Fruit fly (Drosophila melanogaster) whole organism, pupa: ENCODE measurements around the gene RpS13.

Experiments
- CG10348 ChIP-seq: fragments of 200-800 bp; sonication (Bioruptor generic); IDR thresholded peaks from 2 replicates; pipeline ENCODE4 v1.3.6; 2022; ENCODE audit warnings: missing biosample characterization, missing genetic modification characterization
- CG12605 ChIP-seq: fragments of 200-800 bp; sonication (Bioruptor generic); IDR thresholded peaks from 2 replicates; pipeline ENCODE4 v1.3.6; 2022; ENCODE audit warnings: missing biosample characterization, missing genetic modification characterization
- CG13204 ChIP-seq: fragments of 200-800 bp; sonication (Bioruptor generic); optimal IDR thresholded peaks from 2 replicates; lab custom pipeline; 2018; ENCODE audit warnings: missing biosample characterization, mild to moderate bottlenecking, missing genetic modification characterization, moderate library complexity
- CG14655 ChIP-seq: fragments of 200-800 bp; sonication (Bioruptor generic); optimal IDR thresholded peaks from 3 replicates; lab custom pipeline; 2017; ENCODE audit warnings: mild to moderate bottlenecking, missing biosample characterization, missing genetic modification reagents, missing genetic modification characterization
- CG15710 ChIP-seq: fragments of 200-800 bp; sonication (Bioruptor generic); optimal IDR thresholded peaks from 2 replicates; lab custom pipeline; 2018; ENCODE audit warnings: missing biosample characterization, mild to moderate bottlenecking, missing genetic modification characterization, moderate library complexity
- CG17806 ChIP-seq: fragments of 200-800 bp; sonication (Bioruptor generic); optimal IDR thresholded peaks from 2 replicates; lab custom pipeline; 2018; ENCODE audit warnings: missing biosample characterization, mild to moderate bottlenecking, missing genetic modification characterization, moderate library complexity
- CG32121 ChIP-seq: fragments of 200-800 bp; sonication (Bioruptor generic); IDR thresholded peaks from 2 replicates; pipeline ENCODE4 v1.3.6; 2022; ENCODE audit warnings: missing biosample characterization, missing genetic modification characterization
- CG34367 ChIP-seq: fragments of 200-800 bp; sonication (Bioruptor generic); optimal IDR thresholded peaks from 2 replicates; lab custom pipeline; 2018; ENCODE audit warnings: missing biosample characterization, mild to moderate bottlenecking, missing genetic modification characterization
- CG4496 ChIP-seq: fragments of 200-800 bp; sonication (Bioruptor generic); IDR thresholded peaks from 3 replicates; pipeline ENCODE4 v1.3.6; 2022; ENCODE audit warnings: missing biosample characterization, missing genetic modification characterization
- CG8159 ChIP-seq: fragments of 200-800 bp; sonication (Bioruptor generic); optimal IDR thresholded peaks from 3 replicates; lab custom pipeline; 2018; ENCODE audit warnings: missing biosample characterization, mild to moderate bottlenecking, missing genetic modification characterization, moderate library complexity
- CG8301 ChIP-seq: fragments of 200-800 bp; sonication (Bioruptor generic); optimal IDR thresholded peaks from 2 replicates; lab custom pipeline; 2018; ENCODE audit warnings: missing biosample characterization, mild to moderate bottlenecking, missing genetic modification characterization
- CG9948 ChIP-seq: fragments of 200-800 bp; sonication (Bioruptor generic); optimal IDR thresholded peaks from 2 replicates; lab custom pipeline; 2018; ENCODE audit warnings: missing biosample characterization, mild to moderate bottlenecking, missing genetic modification characterization, moderate library complexity
- D1 ChIP-seq: fragments of 200-800 bp; sonication (Bioruptor generic); optimal IDR thresholded peaks from 2 replicates; lab custom pipeline; 2018; ENCODE audit warnings: missing biosample characterization, mild to moderate bottlenecking, missing genetic modification characterization, moderate library complexity
- EcR ChIP-seq: fragments of 200-800 bp; sonication (Bioruptor generic); optimal IDR thresholded peaks from 3 replicates; lab custom pipeline; 2019; ENCODE audit warnings: missing biosample characterization, missing genetic modification characterization, mild to moderate bottlenecking, moderate library complexity, missing genetic modification reagents
- Ets98B ChIP-seq: fragments of 200-800 bp; sonication (Bioruptor generic); IDR thresholded peaks from 2 replicates; pipeline ENCODE4 v1.3.6; 2022; ENCODE audit warnings: missing biosample characterization, missing genetic modification characterization
- Pif1A ChIP-seq: fragments of 200-800 bp; sonication (Bioruptor generic); optimal IDR thresholded peaks from 3 replicates; lab custom pipeline; 2016; ENCODE audit warnings: missing biosample characterization, missing genetic modification characterization
- Pif1B ChIP-seq: fragments of 200-800 bp; sonication (Bioruptor generic); optimal IDR thresholded peaks from 3 replicates; lab custom pipeline; 2016; ENCODE audit warnings: missing biosample characterization, missing genetic modification characterization
- Snoo ChIP-seq: fragments of 200-800 bp; sonication (Bioruptor generic); optimal IDR thresholded peaks from 3 replicates; lab custom pipeline; 2017; ENCODE audit warnings: missing biosample characterization, mild to moderate bottlenecking, missing genetic modification characterization, inconsistent platforms
- fd96Ca ChIP-seq: fragments of 200-800 bp; sonication (Bioruptor generic); IDR thresholded peaks from 3 replicates; pipeline ENCODE4 v1.3.6; 2022; ENCODE audit warnings: missing biosample characterization, missing genetic modification characterization
- gl ChIP-seq: fragments of 200-800 bp; sonication (Bioruptor generic); optimal IDR thresholded peaks from 2 replicates; lab custom pipeline; 2018; ENCODE audit warnings: missing biosample characterization, mild to moderate bottlenecking, missing genetic modification characterization
- rn ChIP-seq: fragments of 200-800 bp; sonication (Bioruptor generic); IDR thresholded peaks from 2 replicates; pipeline ENCODE4 v1.3.6; 2022; ENCODE audit warnings: missing biosample characterization, missing genetic modification characterization

Gene RpS13

dm6 chr2L:8399863-8400598 is 35.6 kb upstream of the RpS13 start, which contains the start of gene CG31898:
TSS of gene CG31898 (plus strand) at chr2L:8400421.
- TF ChIP-seq CG10348 (GFP tag; lab: Robert Waterston, UW) (no peak), CG32121 (GFP tag; lab: Robert Waterston, UW) (no peak), CG15710 (tag; lab: Kevin White, UChicago) (no peak), CG13204 (GFP tag; lab: Kevin White, UChicago) (no peak), gl (tag; lab: Kevin White, UChicago) (no peak), CG17806 (tag; lab: Kevin White, UChicago) (no peak), rn (GFP tag; lab: Robert Waterston, UW) (no peak), Pif1A (GFP tag; lab: Kevin White, UChicago) (no peak), EcR (GFP tag; lab: Kevin White, UChicago) (no peak), CG8159 (tag; lab: Kevin White, UChicago) (no peak)

DNA sequence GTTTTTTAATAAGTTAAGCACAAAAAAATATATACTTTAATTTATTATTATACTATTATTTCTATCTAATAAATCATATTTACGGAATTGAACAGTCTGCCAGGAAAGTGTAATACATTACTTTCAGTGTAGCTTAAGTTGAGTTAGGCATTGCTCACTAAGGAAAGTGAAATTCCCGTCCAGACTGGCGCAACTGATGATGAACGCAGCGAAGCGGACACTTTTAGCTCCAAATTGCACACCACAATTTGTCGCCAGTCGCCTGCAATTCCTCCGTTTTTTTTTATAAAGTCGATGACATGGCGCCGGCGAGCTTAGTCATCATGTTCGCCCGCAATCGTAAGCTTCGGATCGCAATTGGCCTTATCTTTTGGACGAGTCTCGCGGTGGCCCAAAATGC is 34.3 kb upstream of the RpS13 start, which contains the start of gene CG13386:
TSS of gene CG13386 (plus strand) at position 301 of the 400 bp plus-strand sequence.
- TF ChIP-seq CG14655 (GFP tag; lab: Kevin White, UChicago): no peak
- no peak for TF ChIP-seq CG15710 (tag; lab: Kevin White, UChicago)
- TF ChIP-seq CG13204 (GFP tag; lab: Kevin White, UChicago): no peak
- no peak for TF ChIP-seq fd96Ca (GFP tag; lab: Robert Waterston, UW)
- TF ChIP-seq, all 21 proteins: peak for 0

- TF ChIP-seq Pif1B (GFP tag; lab: Kevin White, UChicago): no peak
- no peak for TF ChIP-seq CG9948 (tag; lab: Kevin White, UChicago)
- no peak for TF ChIP-seq D1
- TF ChIP-seq EcR (GFP tag; lab: Kevin White, UChicago): no peak
- TF ChIP-seq CG10348 (GFP tag; lab: Robert Waterston, UW): no peak
- TF ChIP-seq CG8301 (tag; lab: Kevin White, UChicago): no peak
- TF ChIP-seq fd96Ca (GFP tag; lab: Robert Waterston, UW): no peak
- no peak for TF ChIP-seq CG12605 (GFP tag; lab: Robert Waterston, UW)
- no peak for TF ChIP-seq rn (GFP tag; lab: Robert Waterston, UW)
- no peak for TF ChIP-seq gl (tag; lab: Kevin White, UChicago)
- TF ChIP-seq CG4496 (GFP tag; lab: Robert Waterston, UW): no peak
- TF ChIP-seq CG32121 (GFP tag; lab: Robert Waterston, UW): no peak
- no peak for TF ChIP-seq CG15710 (tag; lab: Kevin White, UChicago)
- TF ChIP-seq CG34367 (tag; lab: Kevin White, UChicago): no peak
- TF ChIP-seq Snoo (tag; lab: Kevin White, UChicago): no peak
- TF ChIP-seq CG14655 (GFP tag; lab: Kevin White, UChicago): no peak
Measured at dm6 chr2L:8395996-8396699, 31.7 kb upstream of the RpS13 start, which contains the start of the genes Peritrophin-15a and CG13385. TSS of gene Peritrophin-15a (minus strand) at chr2L:8396096. TSS of gene CG13385 (plus strand) at chr2L:8396649.

DNA sequence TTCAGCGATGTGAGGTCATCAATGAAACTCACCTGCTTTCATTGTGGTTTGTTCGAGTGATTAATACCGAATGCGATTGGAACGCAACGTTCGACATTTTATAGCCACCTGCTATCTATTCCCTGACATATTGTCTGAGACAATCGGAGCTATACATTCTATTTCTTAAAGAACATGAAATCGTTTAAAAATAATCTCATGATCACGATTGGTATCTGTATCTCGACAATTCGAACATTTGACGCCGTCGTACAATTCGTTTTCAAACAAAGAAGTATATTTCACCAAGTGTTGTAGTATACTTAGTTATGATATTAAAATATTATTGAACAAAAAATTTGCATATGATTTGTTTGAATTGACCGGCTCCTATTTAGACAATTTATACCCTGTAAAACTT is 30.4 kb upstream of the RpS13 start, which contains the start of gene Peritrophin-15b:
TSS of gene Peritrophin-15b (minus strand) at position 101 of the 400 bp plus-strand sequence.
- TF ChIP-seq fd96Ca (GFP tag; lab: Robert Waterston, UW) (no peak), CG13204 (GFP tag; lab: Kevin White, UChicago) (no peak), CG9948 (tag; lab: Kevin White, UChicago) (no peak), CG8301 (tag; lab: Kevin White, UChicago) (no peak), CG4496 (GFP tag; lab: Robert Waterston, UW) (no peak), EcR (GFP tag; lab: Kevin White, UChicago) (no peak), CG12605 (GFP tag; lab: Robert Waterston, UW) (no peak), CG14655 (GFP tag; lab: Kevin White, UChicago) (no peak), gl (tag; lab: Kevin White, UChicago) (no peak)

DNA sequence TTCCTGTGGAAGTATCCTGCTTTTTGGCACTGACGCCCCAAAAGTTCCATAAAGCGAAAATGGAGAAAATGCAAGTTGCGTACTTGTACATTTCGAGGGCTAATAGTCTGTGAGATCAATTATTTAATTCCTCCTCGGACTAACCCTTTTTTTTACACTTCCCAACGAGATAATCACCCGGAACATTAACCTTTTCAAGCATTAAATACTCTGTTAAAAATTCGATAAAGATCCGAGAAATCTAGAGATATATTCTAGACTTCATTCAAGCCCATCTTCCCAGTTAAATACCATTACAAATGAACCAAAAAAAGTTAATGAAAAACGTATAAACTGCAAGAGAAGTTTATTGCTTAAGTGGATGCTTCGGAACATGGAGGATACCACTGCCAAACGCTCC is 29.7 kb upstream of the RpS13 start, which contains the start of gene lectin-29Ca:
TSS of gene lectin-29Ca (minus strand) at position 101 of the 400 bp plus-strand sequence.
- TF ChIP-seq CG17806 (tag; lab: Kevin White, UChicago) (no peak), EcR (GFP tag; lab: Kevin White, UChicago) (no peak), CG34367 (tag; lab: Kevin White, UChicago) (no peak)

DNA sequence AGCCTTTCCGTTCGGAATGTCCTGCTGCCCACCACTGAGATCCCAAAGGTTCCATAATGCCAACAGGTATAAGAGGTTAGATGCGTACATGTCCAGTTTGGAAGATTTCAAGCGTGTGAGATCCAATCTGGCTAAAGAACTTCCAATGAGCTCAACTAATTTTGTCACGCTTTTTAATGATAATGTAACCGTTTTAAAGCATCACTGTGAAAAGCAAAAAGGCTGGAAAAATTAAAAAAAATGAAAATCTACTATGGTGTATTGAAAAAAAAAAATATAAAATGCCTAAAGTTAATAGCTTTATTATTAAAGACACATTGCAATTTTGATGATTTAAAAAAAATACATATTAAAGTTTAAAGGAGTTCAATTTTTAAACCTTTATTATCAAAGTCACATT is 28.7 kb upstream of the RpS13 start, which contains the start of gene Acp29AB:
TSS of gene Acp29AB (minus strand) at position 101 of the 400 bp plus-strand sequence.
- TF ChIP-seq Snoo (tag; lab: Kevin White, UChicago) (no peak), fd96Ca (GFP tag; lab: Robert Waterston, UW) (no peak), CG17806 (tag; lab: Kevin White, UChicago) (no peak), CG8301 (tag; lab: Kevin White, UChicago) (no peak), CG8159 (tag; lab: Kevin White, UChicago) (no peak), Ets98B (GFP tag; lab: Robert Waterston, UW) (no peak), CG4496 (GFP tag; lab: Robert Waterston, UW) (no peak), EcR (GFP tag; lab: Kevin White, UChicago) (no peak), D1 (no peak), rn (GFP tag; lab: Robert Waterston, UW) (no peak), CG32121 (GFP tag; lab: Robert Waterston, UW) (no peak), CG10348 (GFP tag; lab: Robert Waterston, UW) (no peak), CG13204 (GFP tag; lab: Kevin White, UChicago) (no peak), CG14655 (GFP tag; lab: Kevin White, UChicago) (no peak), CG15710 (tag; lab: Kevin White, UChicago) (no peak), gl (tag; lab: Kevin White, UChicago) (no peak), CG12605 (GFP tag; lab: Robert Waterston, UW) (no peak), Pif1A (GFP tag; lab: Kevin White, UChicago) (no peak), Pif1B (GFP tag; lab: Kevin White, UChicago) (no peak)
